Worm (Caenorhabditis elegans): ENCODE results near the gene acc-3.

acc-3 gene

DNA sequence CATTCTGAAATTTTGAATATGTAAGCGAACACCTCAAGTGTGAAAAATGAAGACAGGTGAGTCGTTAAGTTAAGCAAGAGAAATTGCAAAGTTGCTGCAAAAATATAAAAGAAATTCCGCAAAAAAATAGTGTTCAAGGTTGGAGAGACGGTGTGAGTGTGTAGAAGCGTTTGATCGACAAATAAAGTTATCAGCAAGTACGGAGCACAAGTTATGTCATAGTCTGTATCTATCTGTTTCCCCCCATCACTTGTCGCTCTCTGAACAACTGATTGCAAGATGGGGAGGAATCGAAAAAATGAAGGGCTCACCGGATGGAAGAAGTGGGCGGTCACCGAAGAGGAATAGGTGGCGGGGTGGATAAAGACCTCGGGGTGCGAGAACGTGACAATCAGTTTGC lies 21.8 kb upstream of the acc-3 start, which contains the start of gene lon-2:
TSS of gene lon-2 (minus strand) at position 4 of the 400 bp plus-strand sequence.
- peak; percentile 65 for TF ChIP-seq elt-2 (tag; optimal IDR thresholded peaks at IDR 0.05)
- no peak for TF ChIP-seq mec-3 (tag; optimal IDR thresholded peaks at IDR 0.05; ENCODE audit: borderline replicate concordance)

ce11 chrX:4744037-4744436 lies 16.7 kb upstream of the acc-3 start:
- TF ChIP-seq unc-55 (GFP tag; optimal IDR thresholded peaks at IDR 0.05) (no peak), ceh-31 (tag; optimal IDR thresholded peaks at IDR 0.05) (peak; percentile 19)

DNA sequence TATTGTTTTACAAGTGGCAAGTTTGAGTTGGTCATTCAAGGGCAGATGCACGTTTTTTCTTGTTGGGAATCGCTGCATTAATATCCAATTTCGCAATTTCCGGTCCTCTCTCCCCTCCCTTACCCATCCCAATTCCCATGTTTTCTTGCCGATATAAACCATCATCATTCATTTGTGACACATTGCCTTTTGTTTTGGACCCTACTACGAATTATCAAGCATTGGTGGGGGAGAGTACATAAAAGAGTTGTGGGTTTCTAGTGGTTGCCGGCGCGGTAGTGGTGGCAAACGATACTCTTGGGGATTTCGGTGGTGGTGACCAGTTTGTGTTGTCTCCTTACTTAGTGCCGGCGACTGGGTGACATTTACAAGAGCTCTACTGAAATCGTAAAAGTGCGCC lies 15.0 kb upstream of the acc-3 start:
- TF ChIP-seq unc-55 (GFP tag; optimal IDR thresholded peaks at IDR 0.05) (peak; percentile 18), fkh-10 (GFP tag; optimal IDR thresholded peaks at IDR 0.05) (no peak)

- TF ChIP-seq ceh-2 (tag; optimal IDR thresholded peaks at IDR 0.05) (no peak), ceh-48 (tag; optimal IDR thresholded peaks at IDR 0.05) (no peak), ref-2 (tag; optimal IDR thresholded peaks at IDR 0.05) (no peak), syd-9 (tag; optimal IDR thresholded peaks at IDR 0.05) (no peak), pat-9 (tag; optimal IDR thresholded peaks at IDR 0.05) (no peak), mec-3 (tag; optimal IDR thresholded peaks at IDR 0.05; ENCODE audit: borderline replicate concordance) (no peak)
Observed at ce11 chrX:4740630-4741029, 13.3 kb upstream of the acc-3 start.

- TF ChIP-seq elt-2 (tag; optimal IDR thresholded peaks at IDR 0.05) (peak; percentile 94), ceh-9 (tag; optimal IDR thresholded peaks at IDR 0.05) (no peak), T23F11.4 (GFP tag; optimal IDR thresholded peaks at IDR 0.05) (no peak)
Observed at ce11 chrX:4732752-4733151, 5.5 kb upstream of the acc-3 start, which contains the start of gene aman-1. aman-1 (plus strand) TSS chrX:4733095.

- TF ChIP-seq npax-4 (tag; optimal IDR thresholded peaks at IDR 0.05) (no peak), ceh-31 (tag; optimal IDR thresholded peaks at IDR 0.05) (peak; percentile 45), ceh-14 (tag; optimal IDR thresholded peaks at IDR 0.05) (peak; percentile 13), unc-42 (tag; optimal IDR thresholded peaks at IDR 0.05) (peak; percentile 80), ceh-2 (tag; optimal IDR thresholded peaks at IDR 0.05) (no peak), tbx-2 (tag; optimal IDR thresholded peaks at IDR 0.05) (no peak), ceh-48 (tag; optimal IDR thresholded peaks at IDR 0.05) (peak; percentile 2), K09A11.1 (tag; optimal IDR thresholded peaks at IDR 0.05; ENCODE audit: insufficient read depth) (no peak), che-1 (tag; optimal IDR thresholded peaks at IDR 0.05) (no peak)
Observed at ce11 chrX:4720603-4721529, 6.4 kb downstream of the acc-3 start, which contains the start of gene F55D10.4. F55D10.4 (minus strand) TSS chrX:4720653.

DNA sequence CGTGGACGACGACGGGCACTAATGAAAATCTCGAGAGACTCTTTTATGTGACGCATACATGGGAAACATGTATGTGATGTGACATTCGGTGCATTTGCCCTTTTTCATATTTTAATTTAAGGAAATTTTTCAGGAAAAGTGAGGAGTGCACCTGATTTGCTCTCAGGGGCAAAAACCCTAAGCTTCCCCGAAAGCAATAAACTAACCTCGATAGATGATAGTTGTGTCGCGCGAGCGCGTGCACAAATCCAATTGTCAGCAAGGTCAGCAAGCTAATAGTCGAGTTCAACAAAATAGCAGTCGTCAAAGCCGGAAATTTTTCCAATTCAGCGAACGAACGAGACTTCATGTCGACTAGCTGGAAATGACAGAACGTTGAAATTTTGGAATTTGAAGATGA lies 9.2 kb downstream of the acc-3 start:
- TF ChIP-seq unc-42 (tag; optimal IDR thresholded peaks at IDR 0.05) (peak; percentile 72), hlh-13 (GFP tag; optimal IDR thresholded peaks at IDR 0.05) (no peak)

- TF ChIP-seq odd-2 (tag; optimal IDR thresholded peaks at IDR 0.05) (no peak), ceh-18 (tag; optimal IDR thresholded peaks at IDR 0.05) (no peak), ceh-31 (tag; optimal IDR thresholded peaks at IDR 0.05) (no peak)
Observed at ce11 chrX:4715107-4715506, 12.2 kb downstream of the acc-3 start, which contains the start of gene rpl-25.1. rpl-25.1 (plus strand) TSS chrX:4715178.

DNA sequence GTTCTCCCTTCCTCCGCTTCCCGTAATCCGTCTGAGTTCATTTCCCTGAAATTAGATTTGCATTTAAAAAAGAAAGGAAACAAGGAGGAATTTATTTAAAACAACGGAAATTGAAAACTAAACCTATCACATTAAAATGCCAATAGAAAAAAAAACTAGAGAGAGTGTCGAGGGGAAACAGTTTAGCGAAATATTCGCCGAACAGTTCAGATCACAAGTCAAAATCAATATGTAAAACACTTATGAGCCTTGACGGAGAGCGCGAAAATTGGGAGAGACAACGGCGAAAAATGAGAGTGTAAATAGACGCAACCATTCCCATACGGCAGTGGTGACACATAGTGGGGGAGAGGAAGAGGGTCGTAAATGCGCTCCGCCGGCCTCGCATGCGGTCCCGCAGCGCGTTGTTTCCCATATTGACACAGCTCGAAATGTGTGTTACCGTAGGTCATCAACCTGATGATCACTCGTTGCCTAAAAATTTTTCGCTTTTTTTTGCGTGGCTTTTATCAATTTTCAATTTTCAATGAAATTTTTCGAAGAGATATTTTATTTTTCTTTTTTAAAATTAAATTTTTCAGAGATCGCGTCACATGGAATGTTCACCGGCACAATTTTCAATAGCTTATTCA lies 15.5 kb downstream of the acc-3 start, which contains the start of the genes dnj-14 and glit-1:
TSS of gene dnj-14 (minus strand) at position 51 of the 632 bp plus-strand sequence.
TSS of gene glit-1 (plus strand) at position 582 of the 632 bp plus-strand sequence.
- TF ChIP-seq hlh-30 (tag; optimal IDR thresholded peaks at IDR 0.05; ENCODE audit: insufficient read depth) (peak; percentile 83), ceh-22 (tag; optimal IDR thresholded peaks at IDR 0.05) (peak; percentile 21), ceh-18 (tag; optimal IDR thresholded peaks at IDR 0.05) (peak; percentile 85), ref-2 (tag; optimal IDR thresholded peaks at IDR 0.05) (peak; percentile 87), hlh-13 (GFP tag; optimal IDR thresholded peaks at IDR 0.05) (no peak), pha-2 (tag; optimal IDR thresholded peaks at IDR 0.05) (no peak), unc-3 (GFP tag; conservative IDR thresholded peaks at IDR 0.05) (no peak), unc-3 (tag; optimal IDR thresholded peaks at IDR 0.05) (peak; percentile 45), zip-5 (tag; optimal IDR thresholded peaks at IDR 0.05) (no peak), sdc-2 (tag; optimal IDR thresholded peaks at IDR 0.05) (peak; percentile 78), dmd-4 (tag; optimal IDR thresholded peaks at IDR 0.05; ENCODE audit: borderline replicate concordance) (no peak), unc-86 (tag; optimal IDR thresholded peaks at IDR 0.05) (no peak), ceh-6 (GFP tag; optimal IDR thresholded peaks at IDR 0.05) (no peak), ceh-48 (tag; optimal IDR thresholded peaks at IDR 0.05) (peak; percentile 44), hlh-6 (tag; optimal IDR thresholded peaks at IDR 0.05) (no peak)

All from whole organism, late embryonic.